Fruit fly (Drosophila melanogaster): ENCODE data around the gene Tmem43.

Tmem43 gene

dm6 chr3L:7868581-7869236 is 46.2 kb downstream of the Tmem43 start, which contains the start of gene CG32365 (continued):
- TF ChIP-seq Doc3 (GFP tag; IDR thresholded peaks at IDR 0.05; ENCODE audit: partially characterized antibody): no peak
- peak; percentile 55 for TF ChIP-seq her (GFP tag; optimal IDR thresholded peaks at IDR 0.05)
- no peak for TF ChIP-seq fd102C (GFP tag; optimal IDR thresholded peaks at IDR 0.05)
- TF ChIP-seq az2 (GFP tag; optimal IDR thresholded peaks at IDR 0.05): no peak
- no peak for TF ChIP-seq CG5180 (GFP tag; optimal IDR thresholded peaks at IDR 0.05)
- TF ChIP-seq bab2 (GFP tag; optimal IDR thresholded peaks at IDR 0.05): no peak
- 0 out of 3 replicates have a peak, but pooled peaks have one; percentile 34 for TF ChIP-seq CG6791 (GFP tag; IDR thresholded peaks at IDR 0.05; ENCODE audit: partially characterized antibody)
- 0 out of 3 replicates have a peak, but pooled peaks have one; percentile 17 for TF ChIP-seq ase (GFP tag; IDR thresholded peaks at IDR 0.05)
- no peak for TF ChIP-seq dysf (GFP tag; IDR thresholded peaks at IDR 0.05)
- no peak for TF ChIP-seq kah (GFP tag; optimal IDR thresholded peaks at IDR 0.05)
- TF ChIP-seq CG8359 (GFP tag; optimal IDR thresholded peaks at IDR 0.05; ENCODE audit: borderline replicate concordance): peak; percentile 37
- TF ChIP-seq CG8290 (GFP tag; optimal IDR thresholded peaks at IDR 0.05): no peak
- peak in 1 of 2 experiments; percentile 67 for TF ChIP-seq CG8290 (tag; optimal IDR thresholded peaks at IDR 0.05)
- TF ChIP-seq stc (GFP tag; IDR thresholded peaks at IDR 0.05): no peak; the same call in 1 of the 2 replicates
- TF ChIP-seq CG2120 (GFP tag; optimal IDR thresholded peaks at IDR 0.05): peak; percentile 10
- no peak for TF ChIP-seq CHES-1-like (GFP tag; optimal IDR thresholded peaks at IDR 0.05)
- TF ChIP-seq CG10267 (tag; optimal IDR thresholded peaks at IDR 0.05): no peak
- TF ChIP-seq disco-r (GFP tag; optimal IDR thresholded peaks at IDR 0.05): no peak
- no peak for TF ChIP-seq BtbVII (GFP tag; optimal IDR thresholded peaks at IDR 0.05)
- no peak for TF ChIP-seq bigmax (GFP tag; optimal IDR thresholded peaks at IDR 0.05)
- TF ChIP-seq Lpt (GFP tag; optimal IDR thresholded peaks at IDR 0.05): no peak
- no peak for TF ChIP-seq Dll (GFP tag; IDR thresholded peaks at IDR 0.05; ENCODE audit: partially characterized antibody)
- no peak for TF ChIP-seq CG8281 (tag; optimal IDR thresholded peaks at IDR 0.05)
- no peak for TF ChIP-seq CG12155 (GFP tag; optimal IDR thresholded peaks at IDR 0.05)
- TF ChIP-seq MTF-1 (GFP tag; optimal IDR thresholded peaks at IDR 0.05; ENCODE audit: borderline replicate concordance): peak; percentile 21
- no peak for TF ChIP-seq CG4730 (GFP tag; IDR thresholded peaks at IDR 0.05)
- TF ChIP-seq CG6765 (GFP tag; optimal IDR thresholded peaks at IDR 0.05): no peak
- no peak for TF ChIP-seq slou (GFP tag; optimal IDR thresholded peaks at IDR 0.05)
- TF ChIP-seq CG1529 (GFP tag; optimal IDR thresholded peaks at IDR 0.05): no peak
- no peak for TF ChIP-seq HmgD (GFP tag; optimal IDR thresholded peaks at IDR 0.05)
- peak; percentile 14 for TF ChIP-seq Nf-YC (tag; optimal IDR thresholded peaks at IDR 0.05)
- peak; percentile 88 for TF ChIP-seq Med (GFP tag)
- TF ChIP-seq CG2129 (GFP tag; IDR thresholded peaks at IDR 0.05; ENCODE audit: partially characterized antibody): no peak
- no peak for TF ChIP-seq CG8924 (tag; optimal IDR thresholded peaks at IDR 0.05)
- no peak for TF ChIP-seq repo (GFP tag; optimal IDR thresholded peaks at IDR 0.05)
- TF ChIP-seq jumu (GFP tag; optimal IDR thresholded peaks at IDR 0.05): no peak
- no peak for TF ChIP-seq Lim3 (GFP tag; IDR thresholded peaks at IDR 0.05)
- no peak for TF ChIP-seq gcm2 (GFP tag; optimal IDR thresholded peaks at IDR 0.05)
- peak; percentile 19 for TF ChIP-seq caup (GFP tag; optimal IDR thresholded peaks at IDR 0.05; ENCODE audit: severe bottlenecking)
- TF ChIP-seq fu2 (GFP tag; optimal IDR thresholded peaks at IDR 0.05): no peak
- no peak for TF ChIP-seq B-H1 (GFP tag; IDR thresholded peaks at IDR 0.05)
- no peak for TF ChIP-seq CG3407 (GFP tag; optimal IDR thresholded peaks at IDR 0.05)
- TF ChIP-seq slbo (GFP tag; IDR thresholded peaks at IDR 0.05): peak; percentile 38; the same call in 1 of the 2 replicates
- peak; percentile 1 for TF ChIP-seq CG4707 (GFP tag; optimal IDR thresholded peaks at IDR 0.05)
- TF ChIP-seq Dp (GFP tag; optimal IDR thresholded peaks at IDR 0.05): peak; percentile 62
- TF ChIP-seq kni (GFP tag; optimal IDR thresholded peaks at IDR 0.05): no peak
- no peak for TF ChIP-seq Drgx (GFP tag; IDR thresholded peaks at IDR 0.05)
- TF ChIP-seq CG3726 (GFP tag; IDR thresholded peaks at IDR 0.05): no peak
- TF ChIP-seq CG10979 (tag; optimal IDR thresholded peaks at IDR 0.05): no peak
- peak; percentile 14; the same call in 1 of the 2 replicates for TF ChIP-seq CG31441 (GFP tag; IDR thresholded peaks at IDR 0.05)
